Fruit fly (Drosophila melanogaster): ENCODE measurements around the gene CG13058.

The CG13058 gene

dm6 chr3L:16346023-16346422 lies 17.4 kb downstream of the CG13058 start, which contains the start of gene CG33257:
Gene CG33257 (plus strand): TSS chr3L:16346323.
- TF ChIP-seq CG14711 (tag; optimal IDR thresholded peaks at IDR 0.05) (no peak), ovo (GFP tag; optimal IDR thresholded peaks at IDR 0.05) (no peak), Hr96 (GFP tag; optimal IDR thresholded peaks at IDR 0.05) (no peak), Clk (GFP tag; optimal IDR thresholded peaks at IDR 0.05) (no peak), cic (GFP tag; optimal IDR thresholded peaks at IDR 0.05) (no peak), Crg-1 (GFP tag; optimal IDR thresholded peaks at IDR 0.05) (no peak), pad (GFP tag; optimal IDR thresholded peaks at IDR 0.05) (no peak), Mnt (GFP tag; optimal IDR thresholded peaks at IDR 0.05) (no peak), CG33017 (tag; optimal IDR thresholded peaks at IDR 0.05) (no peak), CG7045 (GFP tag; optimal IDR thresholded peaks at IDR 0.05) (no peak), toe (GFP tag; optimal IDR thresholded peaks at IDR 0.05) (no peak), tj (GFP tag; optimal IDR thresholded peaks at IDR 0.05) (no peak), CG7101 (tag; optimal IDR thresholded peaks at IDR 0.05) (no peak), kay (GFP tag; ENCODE audit: borderline replicate concordance) (no peak), CG11617 (GFP tag; optimal IDR thresholded peaks at IDR 0.05) (no peak), CG1620 (GFP tag; optimal IDR thresholded peaks at IDR 0.05) (no peak), CG5204 (GFP tag; optimal IDR thresholded peaks at IDR 0.05) (no peak), CG12768 (GFP tag; optimal IDR thresholded peaks at IDR 0.05) (no peak), cnc (optimal IDR thresholded peaks at IDR 0.05) (no peak), bab1 (GFP tag; optimal IDR thresholded peaks at IDR 0.05) (no peak)

dm6 chr3L:16347914-16348313 lies 19.3 kb downstream of the CG13058 start, which contains the start of gene mRpS34:
Gene mRpS34 (plus strand): TSS chr3L:16348074.
- TF ChIP-seq pad (GFP tag; optimal IDR thresholded peaks at IDR 0.05) (no peak), Mnt (GFP tag; optimal IDR thresholded peaks at IDR 0.05) (no peak), Hr96 (GFP tag; optimal IDR thresholded peaks at IDR 0.05) (no peak), Crg-1 (GFP tag; optimal IDR thresholded peaks at IDR 0.05) (no peak), cic (GFP tag; optimal IDR thresholded peaks at IDR 0.05) (no peak), CG5204 (GFP tag; optimal IDR thresholded peaks at IDR 0.05) (no peak)

dm6 chr3L:16349686-16350085 lies 21.0 kb downstream of the CG13058 start:
- TF ChIP-seq CG7101 (tag; optimal IDR thresholded peaks at IDR 0.05) (no peak), Crg-1 (GFP tag; optimal IDR thresholded peaks at IDR 0.05) (no peak), kay (GFP tag; ENCODE audit: borderline replicate concordance) (no peak), toe (GFP tag; optimal IDR thresholded peaks at IDR 0.05) (no peak), Clk (GFP tag; optimal IDR thresholded peaks at IDR 0.05) (no peak), cnc (optimal IDR thresholded peaks at IDR 0.05) (no peak), tj (GFP tag; optimal IDR thresholded peaks at IDR 0.05) (no peak), Mnt (GFP tag; optimal IDR thresholded peaks at IDR 0.05) (no peak), Hr96 (GFP tag; optimal IDR thresholded peaks at IDR 0.05) (no peak), bab1 (GFP tag; optimal IDR thresholded peaks at IDR 0.05) (no peak), CG12768 (GFP tag; optimal IDR thresholded peaks at IDR 0.05) (no peak), cic (GFP tag; optimal IDR thresholded peaks at IDR 0.05) (no peak), CG14711 (tag; optimal IDR thresholded peaks at IDR 0.05) (no peak), ovo (GFP tag; optimal IDR thresholded peaks at IDR 0.05) (no peak)

- TF ChIP-seq bab1 (GFP tag; optimal IDR thresholded peaks at IDR 0.05) (peak; percentile 57), tj (GFP tag; optimal IDR thresholded peaks at IDR 0.05) (no peak), cic (GFP tag; optimal IDR thresholded peaks at IDR 0.05) (no peak)
These were observed 23.3 kb downstream of the CG13058 start, which contains the start of the genes Golgin104 and Tcs3 for dm6 chr3L:16351770-16352429. Gene Golgin104 (minus strand): TSS chr3L:16351951. Gene Tcs3 (plus strand): TSS chr3L:16351991.

dm6 chr3L:16354197-16354596 lies 25.6 kb downstream of the CG13058 start, which contains the start of gene Pdh:
Gene Pdh (minus strand): TSS chr3L:16354297.
- TF ChIP-seq pad (GFP tag; optimal IDR thresholded peaks at IDR 0.05) (no peak), tj (GFP tag; optimal IDR thresholded peaks at IDR 0.05) (no peak), CG11617 (GFP tag; optimal IDR thresholded peaks at IDR 0.05) (no peak), Crg-1 (GFP tag; optimal IDR thresholded peaks at IDR 0.05) (no peak), cnc (optimal IDR thresholded peaks at IDR 0.05) (no peak), CG5204 (GFP tag; optimal IDR thresholded peaks at IDR 0.05) (no peak), CG1620 (GFP tag; optimal IDR thresholded peaks at IDR 0.05) (no peak), kay (GFP tag; ENCODE audit: borderline replicate concordance) (no peak), Mnt (GFP tag; optimal IDR thresholded peaks at IDR 0.05) (no peak), ovo (GFP tag; optimal IDR thresholded peaks at IDR 0.05) (no peak)

- TF ChIP-seq CG7045 (GFP tag; optimal IDR thresholded peaks at IDR 0.05) (no peak), CG14711 (tag; optimal IDR thresholded peaks at IDR 0.05) (no peak), CG5204 (GFP tag; optimal IDR thresholded peaks at IDR 0.05) (no peak), Mnt (GFP tag; optimal IDR thresholded peaks at IDR 0.05) (peak; percentile 14), pad (GFP tag; optimal IDR thresholded peaks at IDR 0.05) (no peak), CG12768 (GFP tag; optimal IDR thresholded peaks at IDR 0.05) (peak; percentile 18), kay (GFP tag; ENCODE audit: borderline replicate concordance) (peak; percentile 88), Clk (GFP tag; optimal IDR thresholded peaks at IDR 0.05) (no peak), CG7101 (tag; optimal IDR thresholded peaks at IDR 0.05) (peak; percentile 13), cnc (optimal IDR thresholded peaks at IDR 0.05) (no peak), CG33017 (tag; optimal IDR thresholded peaks at IDR 0.05) (peak; percentile 7), CG1620 (GFP tag; optimal IDR thresholded peaks at IDR 0.05) (no peak), Hr96 (GFP tag; optimal IDR thresholded peaks at IDR 0.05) (no peak), cic (GFP tag; optimal IDR thresholded peaks at IDR 0.05) (no peak), tj (GFP tag; optimal IDR thresholded peaks at IDR 0.05) (no peak), CG11617 (GFP tag; optimal IDR thresholded peaks at IDR 0.05) (no peak), Crg-1 (GFP tag; optimal IDR thresholded peaks at IDR 0.05) (no peak), toe (GFP tag; optimal IDR thresholded peaks at IDR 0.05) (no peak), bab1 (GFP tag; optimal IDR thresholded peaks at IDR 0.05) (no peak), ovo (GFP tag; optimal IDR thresholded peaks at IDR 0.05) (no peak)
These were observed 27.6 kb downstream of the CG13058 start for dm6 chr3L:16356171-16356765.
